Fruit fly (Drosophila melanogaster) whole organism, embryonic: ENCODE results near the gene tw.

Source experiments
- Adf1 ChIP-seq: fragments of 200-800 bp; sonication (Bioruptor generic); IDR thresholded peaks from 2 replicates; pipeline ENCODE4 v1.3.6; 2022; ENCODE audit warnings: missing biosample characterization, missing genetic modification characterization
- Bteb2 ChIP-seq: fragments of 200-800 bp; sonication (Bioruptor generic); optimal IDR thresholded peaks from 2 replicates; lab custom pipeline; 2016; ENCODE audit warnings: missing biosample characterization, missing genetic modification characterization
- CG10321 ChIP-seq: fragments of 200-800 bp; sonication (Bioruptor generic); IDR thresholded peaks from 2 replicates; pipeline ENCODE4 v1.3.6; 2022; ENCODE audit warnings: missing biosample characterization, missing genetic modification characterization
- CG10462 ChIP-seq: fragments of 200-800 bp; sonication (Bioruptor generic); optimal IDR thresholded peaks from 2 replicates; lab custom pipeline; 2016; ENCODE audit warnings: missing biosample characterization, missing genetic modification characterization
- CG13287 ChIP-seq: fragments of 200-800 bp; sonication (Bioruptor generic); IDR thresholded peaks from 2 replicates; pipeline ENCODE4 v1.3.6; 2022; ENCODE audit warnings: missing biosample characterization, missing genetic modification characterization; ENCODE audit not compliant: partially characterized antibody
- CG16813 ChIP-seq: fragments of 200-800 bp; sonication (Bioruptor generic); IDR thresholded peaks from 3 replicates; pipeline ENCODE4 v1.3.6; 2022; ENCODE audit warnings: missing biosample characterization, missing genetic modification characterization; ENCODE audit not compliant: partially characterized antibody
- CG17802 ChIP-seq: fragments of 200-800 bp; sonication (Bioruptor generic); optimal IDR thresholded peaks from 2 replicates; lab custom pipeline; 2018; ENCODE audit warnings: missing biosample characterization, mild to moderate bottlenecking, missing genetic modification characterization, moderate library complexity
- CG18599 ChIP-seq: fragments of 200-800 bp; sonication (Bioruptor generic); optimal IDR thresholded peaks from 3 replicates; lab custom pipeline; 2017; ENCODE audit warnings: missing biosample characterization, missing genetic modification characterization, mild to moderate bottlenecking, moderate library complexity, missing genetic modification reagents
- CG2678 ChIP-seq: fragments of 200-800 bp; sonication (Bioruptor generic); optimal IDR thresholded peaks from 3 replicates; lab custom pipeline; 2019; ENCODE audit warnings: missing biosample characterization, mild to moderate bottlenecking, missing genetic modification characterization, moderate library complexity
- CG30403 ChIP-seq: fragments of 200-800 bp; sonication (Bioruptor generic); optimal IDR thresholded peaks from 3 replicates; lab custom pipeline; 2016; ENCODE audit warnings: missing biosample characterization, missing genetic modification characterization
- CG6272 ChIP-seq: fragments of 200-800 bp; sonication (Bioruptor generic); IDR thresholded peaks from 2 replicates; pipeline ENCODE4 v1.3.6; 2022; ENCODE audit warnings: missing biosample characterization, missing genetic modification characterization
- CG6813 ChIP-seq: fragments of 200-800 bp; sonication (Bioruptor generic); optimal IDR thresholded peaks from 2 replicates; lab custom pipeline; 2017; ENCODE audit warnings: missing biosample characterization, missing genetic modification characterization, mild to moderate bottlenecking, moderate library complexity, missing genetic modification reagents
- CG8478 ChIP-seq: fragments of >200 bp; optimal IDR thresholded peaks from 2 replicates; lab custom pipeline; 2018
- CG9797 ChIP-seq: fragments of 200-800 bp; sonication (Bioruptor generic); optimal IDR thresholded peaks from 3 replicates; lab custom pipeline; 2018; ENCODE audit warnings: missing biosample characterization, mild to moderate bottlenecking, missing genetic modification characterization
- D ChIP-seq, 2 experiments: fragments of 200-800 bp in 1 of 2; fragments of >200 bp in 1 of 2; sonication (Bioruptor generic) in 1 of 2; optimal IDR thresholded peaks; 2 replicates in 1 of 2; 3 replicates in 1 of 2; lab custom pipeline; 2017; ENCODE audit warnings: mild to moderate bottlenecking in 1 of 2, missing biosample characterization in 1 of 2, missing genetic modification characterization in 1 of 2, missing genetic modification reagents in 1 of 2
- Deaf1 ChIP-seq: fragments of 200-800 bp; optimal IDR thresholded peaks from 3 replicates; lab custom pipeline; 2019; ENCODE audit warnings: missing biosample characterization, mild to moderate bottlenecking, missing genetic modification characterization, moderate library complexity
- Doc3 ChIP-seq: fragments of 200-800 bp; sonication (Bioruptor generic); IDR thresholded peaks from 3 replicates; pipeline ENCODE4 v1.3.6; 2022; ENCODE audit warnings: missing biosample characterization, missing genetic modification characterization; ENCODE audit not compliant: partially characterized antibody
- Dref ChIP-seq: fragments of 200-800 bp; sonication (Bioruptor generic); IDR thresholded peaks from 2 replicates; pipeline ENCODE4 v1.3.6; 2022; ENCODE audit warnings: missing biosample characterization, missing genetic modification characterization
- Drgx ChIP-seq: fragments of 200-800 bp; sonication (Bioruptor generic); IDR thresholded peaks from 2 replicates; pipeline ENCODE4 v1.3.6; 2022; ENCODE audit warnings: missing biosample characterization, missing genetic modification characterization
- Eip74EF ChIP-seq, 2 experiments: fragments of 200-800 bp in 1 of 2; fragments of >200 bp in 1 of 2; sonication (Bioruptor generic) in 1 of 2; optimal IDR thresholded peaks; 2 replicates each; lab custom pipeline; 2017 to 2019; ENCODE audit warnings: missing biosample characterization in 2 of 2, missing genetic modification characterization in 2 of 2, mild to moderate bottlenecking in 1 of 2, moderate library complexity in 1 of 2
- H15 ChIP-seq: fragments of 200-800 bp; sonication (Bioruptor generic); IDR thresholded peaks from 3 replicates; pipeline ENCODE4 v1.3.6; 2022; ENCODE audit warnings: missing biosample characterization, missing genetic modification characterization
- Hand ChIP-seq: fragments of 200-800 bp; sonication (Bioruptor generic); optimal IDR thresholded peaks from 2 replicates; lab custom pipeline; 2017; ENCODE audit warnings: mild to moderate bottlenecking, missing biosample characterization, missing genetic modification reagents, missing genetic modification characterization
- Lim3 ChIP-seq: fragments of 200-800 bp; sonication (Bioruptor generic); IDR thresholded peaks from 2 replicates; pipeline ENCODE4 v1.3.6; 2022; ENCODE audit warnings: missing biosample characterization, missing genetic modification characterization
- Mes4 ChIP-seq: fragments of 200-800 bp; sonication (Bioruptor generic); optimal IDR thresholded peaks from 2 replicates; lab custom pipeline; 2016; ENCODE audit warnings: missing biosample characterization, missing genetic modification characterization
- Mrtf ChIP-seq: fragments of 200-800 bp; sonication (Bioruptor generic); IDR thresholded peaks from 3 replicates; pipeline ENCODE4 v1.3.6; 2022; ENCODE audit warnings: missing biosample characterization, missing genetic modification characterization
- NC2α ChIP-seq: fragments of 200-800 bp; sonication (Bioruptor generic); optimal IDR thresholded peaks from 2 replicates; lab custom pipeline; 2016; ENCODE audit warnings: missing biosample characterization, missing genetic modification characterization
- Six4 ChIP-seq: fragments of 200-800 bp; sonication (Bioruptor generic); optimal IDR thresholded peaks from 2 replicates; lab custom pipeline; 2016; ENCODE audit warnings: missing biosample characterization, missing genetic modification characterization
- Taf1 ChIP-seq: fragments of 200-800 bp; sonication (Bioruptor generic); IDR thresholded peaks from 2 replicates; pipeline ENCODE4 v1.3.6; 2022; ENCODE audit warnings: missing biosample characterization, missing genetic modification characterization
- ase ChIP-seq: fragments of 200-800 bp; sonication (Bioruptor generic); IDR thresholded peaks from 3 replicates; pipeline ENCODE4 v1.3.6; 2022; ENCODE audit warnings: missing biosample characterization, missing genetic modification characterization
- bab2 ChIP-seq: fragments of 200-800 bp; sonication (Bioruptor generic); optimal IDR thresholded peaks from 2 replicates; lab custom pipeline; 2016; ENCODE audit warnings: missing biosample characterization, missing genetic modification characterization
- ci ChIP-seq: fragments of 200-800 bp; sonication (Bioruptor generic); IDR thresholded peaks from 3 replicates; pipeline ENCODE4 v1.3.6; 2022; ENCODE audit warnings: missing biosample characterization, missing genetic modification characterization
- dimm ChIP-seq: fragments of 200-800 bp; sonication (Bioruptor generic); IDR thresholded peaks from 2 replicates; pipeline ENCODE4 v1.3.6; 2022; ENCODE audit warnings: missing biosample characterization, missing genetic modification characterization
- dm ChIP-seq: fragments of 200-800 bp; sonication (Bioruptor generic); optimal IDR thresholded peaks from 3 replicates; lab custom pipeline; 2016; ENCODE audit warnings: missing biosample characterization, missing genetic modification characterization
- dmrt11E ChIP-seq: fragments of 200-800 bp; sonication (Bioruptor generic); optimal IDR thresholded peaks from 3 replicates; lab custom pipeline; 2018; ENCODE audit warnings: missing biosample characterization, mild to moderate bottlenecking, missing genetic modification characterization, moderate library complexity
- dmrt99B ChIP-seq: fragments of 200-800 bp; sonication (Bioruptor generic); optimal IDR thresholded peaks from 2 replicates; lab custom pipeline; 2018; ENCODE audit warnings: missing biosample characterization, mild to moderate bottlenecking, missing genetic modification characterization, moderate library complexity
- dysf ChIP-seq: fragments of 200-800 bp; sonication (Bioruptor generic); IDR thresholded peaks from 3 replicates; pipeline ENCODE4 v1.3.6; 2022; ENCODE audit warnings: missing biosample characterization, missing genetic modification characterization
- fd102C ChIP-seq: fragments of 200-800 bp; sonication (Bioruptor generic); optimal IDR thresholded peaks from 2 replicates; lab custom pipeline; 2018; ENCODE audit warnings: missing biosample characterization, mild to moderate bottlenecking, missing genetic modification characterization, moderate library complexity
- fu2 ChIP-seq: fragments of 200-800 bp; sonication (Bioruptor generic); optimal IDR thresholded peaks from 2 replicates; lab custom pipeline; 2016; ENCODE audit warnings: missing biosample characterization, missing genetic modification characterization
- gcm ChIP-seq: fragments of 200-800 bp; sonication (Bioruptor generic); optimal IDR thresholded peaks from 2 replicates; lab custom pipeline; 2019; ENCODE audit warnings: missing biosample characterization, mild to moderate bottlenecking, missing genetic modification characterization, moderate library complexity
- h ChIP-seq: fragments of >200 bp; optimal IDR thresholded peaks from 2 replicates; lab custom pipeline; 2017
- kah ChIP-seq: fragments of 200-800 bp; sonication (Bioruptor generic); optimal IDR thresholded peaks from 2 replicates; lab custom pipeline; 2018; ENCODE audit warnings: missing biosample characterization, mild to moderate bottlenecking, missing genetic modification characterization
- klu ChIP-seq: fragments of 200-800 bp; sonication (Bioruptor generic); IDR thresholded peaks from 2 replicates; pipeline ENCODE4 v1.3.6; 2022; ENCODE audit warnings: missing biosample characterization, missing genetic modification characterization
- pzg ChIP-seq: fragments of 200-800 bp; sonication (Bioruptor generic); optimal IDR thresholded peaks from 3 replicates; lab custom pipeline; 2018; ENCODE audit warnings: missing biosample characterization, mild to moderate bottlenecking, missing genetic modification characterization, moderate library complexity
- slbo ChIP-seq: fragments of 200-800 bp; sonication (Bioruptor generic); IDR thresholded peaks from 2 replicates; pipeline ENCODE4 v1.3.6; 2022; ENCODE audit warnings: missing biosample characterization, missing genetic modification characterization
- stwl ChIP-seq: fragments of 200-800 bp; sonication (Bioruptor generic); optimal IDR thresholded peaks from 3 replicates; lab custom pipeline; 2018; ENCODE audit warnings: missing biosample characterization, mild to moderate bottlenecking, missing genetic modification characterization, moderate library complexity
- tup ChIP-seq: fragments of 200-800 bp; sonication (Bioruptor generic); optimal IDR thresholded peaks from 2 replicates; lab custom pipeline; 2016; ENCODE audit warnings: missing biosample characterization, mild to moderate bottlenecking, missing genetic modification characterization, moderate library complexity
- unpg ChIP-seq: fragments of 200-800 bp; sonication (Bioruptor generic); optimal IDR thresholded peaks from 3 replicates; lab custom pipeline; 2018; ENCODE audit warnings: missing biosample characterization, mild to moderate bottlenecking, missing genetic modification characterization, moderate library complexity
- wek ChIP-seq: fragments of 200-800 bp; sonication (Bioruptor generic); optimal IDR thresholded peaks from 3 replicates; lab custom pipeline; 2018; ENCODE audit warnings: missing biosample characterization, mild to moderate bottlenecking, missing genetic modification characterization, moderate library complexity
- zen2 ChIP-seq: fragments of 200-800 bp; sonication (Bioruptor generic); IDR thresholded peaks from 3 replicates; pipeline ENCODE4 v1.3.6; 2022; ENCODE audit warnings: missing biosample characterization, missing genetic modification characterization; ENCODE audit not compliant: partially characterized antibody
- zfh2 ChIP-seq: fragments of 200-800 bp; sonication (Bioruptor generic); optimal IDR thresholded peaks from 2 replicates; lab custom pipeline; 2016; ENCODE audit warnings: missing biosample characterization, missing genetic modification characterization

tw gene

dm6 chrX:768480-769123 lies 15.9 kb upstream of the tw start (continued):
- TF ChIP-seq Bteb2 (GFP tag; lab: Kevin White, UChicago) = no peak
- no peak for TF ChIP-seq Six4
- TF ChIP-seq zfh2 = no peak
- TF ChIP-seq klu (GFP tag; lab: Robert Waterston, UW) = no peak
- TF ChIP-seq pzg (GFP tag; lab: Kevin White, UChicago) = no peak
- TF ChIP-seq Adf1 (GFP tag; lab: Robert Waterston, UW) = no peak
- TF ChIP-seq Mrtf = no peak
- peak; percentile 4 for TF ChIP-seq gcm (GFP tag; lab: Kevin White, UChicago)
- TF ChIP-seq CG10462 (GFP tag; lab: Kevin White, UChicago) = no peak
- TF ChIP-seq NC2α = no peak
- TF ChIP-seq CG2678 (tag; lab: Kevin White, UChicago) = peak; percentile 15
- no peak for TF ChIP-seq Mes4 (GFP tag; lab: Kevin White, UChicago)
- no peak for TF ChIP-seq CG17802
- no peak for TF ChIP-seq slbo (GFP tag; lab: Robert Waterston, UW)
- no peak for TF ChIP-seq D (optimal IDR thresholded peaks at IDR 0.05; lab: Kevin White, UChicago)
- TF ChIP-seq D (GFP tag; optimal IDR thresholded peaks at IDR 0.05; lab: Kevin White, UChicago) = peak; percentile 8
- TF ChIP-seq Deaf1 (tag; lab: Kevin White, UChicago) = no peak
- no peak for TF ChIP-seq unpg (GFP tag; lab: Kevin White, UChicago)
- TF ChIP-seq bab2 (GFP tag; lab: Kevin White, UChicago) = no peak
- TF ChIP-seq wek (GFP tag; lab: Kevin White, UChicago) = no peak
- TF ChIP-seq CG13287 (GFP tag; lab: Robert Waterston, UW) = no peak
- TF ChIP-seq ci (GFP tag; lab: Robert Waterston, UW) = 0 out of 3 replicates have a peak, but pooled peaks have one; percentile 30
- TF ChIP-seq Drgx (GFP tag; lab: Robert Waterston, UW) = no peak
- no peak for TF ChIP-seq CG30403
- peak; percentile 44 for TF ChIP-seq CG6813 (GFP tag; lab: Kevin White, UChicago)
- no peak for TF ChIP-seq dimm (GFP tag; lab: Robert Waterston, UW)
- no peak for TF ChIP-seq CG6272 (GFP tag; lab: Robert Waterston, UW)
- no peak for TF ChIP-seq CG16813 (GFP tag; lab: Robert Waterston, UW)
- TF ChIP-seq kah = no peak
- TF ChIP-seq tup (GFP tag; lab: Kevin White, UChicago) = no peak
- TF ChIP-seq dmrt99B = no peak
- TF ChIP-seq CG10321 (GFP tag; lab: Robert Waterston, UW) = no peak
- no peak for TF ChIP-seq fu2 (GFP tag; lab: Kevin White, UChicago)
- TF ChIP-seq dysf (GFP tag; lab: Robert Waterston, UW) = no peak
- TF ChIP-seq Doc3 (GFP tag; lab: Robert Waterston, UW) = no peak
- no peak for TF ChIP-seq H15 (GFP tag; lab: Robert Waterston, UW)
- no peak for TF ChIP-seq CG8478 (lab: Kevin White, UChicago)
- peak; percentile 1 for TF ChIP-seq dmrt11E
- no peak for TF ChIP-seq CG9797 (GFP tag; lab: Kevin White, UChicago)
- no peak for TF ChIP-seq Eip74EF (GFP tag; optimal IDR thresholded peaks at IDR 0.05; lab: Kevin White, UChicago)
- no peak for TF ChIP-seq Lim3
- TF ChIP-seq ase (GFP tag; lab: Robert Waterston, UW) = no peak
- no peak for TF ChIP-seq stwl (tag; lab: Kevin White, UChicago)
- peak; percentile 29; the same call in 1 of the 2 replicates for TF ChIP-seq Dref (GFP tag; lab: Robert Waterston, UW)
- TF ChIP-seq Taf1 (GFP tag; lab: Robert Waterston, UW) = no peak
- TF ChIP-seq zen2 (GFP tag; lab: Robert Waterston, UW) = no peak
- TF ChIP-seq h (lab: Kevin White, UChicago) = no peak
- TF ChIP-seq dm (GFP tag; lab: Kevin White, UChicago) = no peak
- TF ChIP-seq Hand = no peak
- TF ChIP-seq fd102C (GFP tag; lab: Kevin White, UChicago) = no peak
- peak; percentile 26 for TF ChIP-seq CG18599 (GFP tag; lab: Kevin White, UChicago)
